Worm (Caenorhabditis elegans) whole organism, L1 larva: Measurements from ENCODE around the gene pid-1.

Source experiments
- C34B4.2 ChIP-seq: sonication (generic microtip); optimal IDR thresholded peaks from 2 replicates; lab custom pipeline; 2017; ENCODE audit warnings: mild to moderate bottlenecking, missing genetic modification characterization, missing compliant biosample characterization
- nhr-12 ChIP-seq: sonication (generic microtip); optimal IDR thresholded peaks from 2 replicates; lab custom pipeline; 2017; ENCODE audit warnings: missing biosample characterization, missing genetic modification characterization
- nhr-237 ChIP-seq: fragments of 150-350 bp; optimal IDR thresholded peaks from 2 replicates; lab custom pipeline; 2014; ENCODE audit warnings: missing biosample characterization, missing genetic modification characterization
- nhr-71 ChIP-seq: sonication (generic microtip); optimal IDR thresholded peaks from 2 replicates; lab custom pipeline; 2016; ENCODE audit warnings: mild to moderate bottlenecking, missing genetic modification characterization, moderate library complexity, missing compliant biosample characterization
- skn-1 ChIP-seq: fragments of 150-350 bp; optimal IDR thresholded peaks from 2 replicates; lab custom pipeline; 2014; ENCODE audit warnings: missing biosample characterization, missing genetic modification characterization
- snpc-4 ChIP-seq: fragments of 150-350 bp; optimal IDR thresholded peaks from 2 replicates; lab custom pipeline; 2014; ENCODE audit warnings: missing biosample characterization, missing genetic modification characterization
- unc-62 ChIP-seq: fragments of 150-350 bp; optimal IDR thresholded peaks from 2 replicates; lab custom pipeline; 2014; ENCODE audit warnings: missing biosample characterization, missing genetic modification reagents, missing genetic modification characterization
- ztf-11 ChIP-seq, 2 experiments: sonication (generic microtip); optimal IDR thresholded peaks; 2 replicates each; lab custom pipeline; 2016 to 2017; ENCODE audit warnings: missing genetic modification characterization in 2 of 2, missing biosample characterization in 1 of 2, missing compliant biosample characterization in 1 of 2

ce11 chrII:7666338-7666737 is 24.0 kb downstream of the pid-1 start:
- TF ChIP-seq snpc-4 (tag; lab: Kevin White, UChicago): no peak
- TF ChIP-seq nhr-12: no peak
- TF ChIP-seq unc-62: no peak
- TF ChIP-seq skn-1 (tag; lab: Kevin White, UChicago): no peak
- TF ChIP-seq nhr-71: no peak
- no peak for TF ChIP-seq nhr-237 (tag; lab: Kevin White, UChicago)
- no peak for TF ChIP-seq C34B4.2 (tag; lab: Kevin White, UChicago)
- TF ChIP-seq ztf-11 (tag; optimal IDR thresholded peaks at IDR 0.05; lab: Kevin White, UChicago): no peak
